Worm (Caenorhabditis elegans) whole organism, L4 larva: ENCODE measurements around the gene emc-3.
A peak's percentile ranks its signal among the peaks of the same experiment; 100 is the strongest.

ENCODE experiments used
- F44E2.7 ChIP-seq: fragments of 200-800 bp; sonication (Bioruptor generic); IDR thresholded peaks from 2 replicates; pipeline ENCODE4 v2.1.2; 2022; ENCODE audit warnings: missing genetic modification characterization, missing compliant biosample characterization
- F49E8.2 ChIP-seq: sonication (generic microtip); optimal IDR thresholded peaks from 2 replicates; lab custom pipeline; 2016; ENCODE audit warnings: missing compliant biosample characterization, mild to moderate bottlenecking, missing genetic modification characterization, borderline replicate concordance
- R02D3.7 ChIP-seq: fragments of 150-350 bp; sonication (generic microtip); optimal IDR thresholded peaks from 3 replicates; lab custom pipeline; 2014; ENCODE audit warnings: missing biosample characterization, missing genetic modification characterization
- T20F7.1 ChIP-seq: fragments of 200-800 bp; sonication (Bioruptor generic); optimal IDR thresholded peaks from 2 replicates; lab custom pipeline; 2018; ENCODE audit warnings: mild to moderate bottlenecking, missing genetic modification characterization, missing compliant biosample characterization
- Y105C5A.15 ChIP-seq: fragments of 200-800 bp; sonication (Bioruptor generic); IDR thresholded peaks from 2 replicates; pipeline ENCODE4 v1.3.6; 2022; ENCODE audit warnings: missing genetic modification characterization, missing compliant biosample characterization
- Y48G9A.11 ChIP-seq: fragments of 200-800 bp; sonication (Bioruptor generic); IDR thresholded peaks from 2 replicates; pipeline ENCODE4 v1.3.6; 2022; ENCODE audit warnings: missing genetic modification reagents, missing genetic modification characterization, missing compliant biosample characterization
- ZK546.5 ChIP-seq, 2 experiments: sonication (generic microtip); optimal IDR thresholded peaks; 2 replicates each; lab custom pipeline; 2017; ENCODE audit warnings: missing biosample characterization in 2 of 2, missing genetic modification characterization in 2 of 2
- ama-1 ChIP-seq: fragments of 150-350 bp; optimal IDR thresholded peaks from 2 replicates; lab custom pipeline; 2014; ENCODE audit warnings: inconsistent platforms, mixed read lengths
- attf-4 ChIP-seq: sonication (generic microtip); optimal IDR thresholded peaks from 3 replicates; lab custom pipeline; 2017; ENCODE audit warnings: missing biosample characterization, missing genetic modification characterization
- ceh-20 ChIP-seq: fragments of 200-800 bp; sonication (Bioruptor generic); IDR thresholded peaks from 2 replicates; pipeline ENCODE4 v1.3.6; 2022; ENCODE audit warnings: missing genetic modification reagents, missing genetic modification characterization, missing compliant biosample characterization
- ceh-32 ChIP-seq: sonication (generic microtip); optimal IDR thresholded peaks from 2 replicates; lab custom pipeline; 2016; ENCODE audit warnings: mild to moderate bottlenecking, missing genetic modification characterization, missing compliant biosample characterization; ENCODE audit not compliant: poor library complexity
- ceh-62 ChIP-seq: sonication (generic microtip); optimal IDR thresholded peaks from 2 replicates; lab custom pipeline; 2017; ENCODE audit warnings: missing biosample characterization, missing genetic modification characterization
- cey-2 ChIP-seq: sonication (generic microtip); optimal IDR thresholded peaks from 3 replicates; lab custom pipeline; 2017; ENCODE audit warnings: missing genetic modification characterization, mild to moderate bottlenecking, missing compliant biosample characterization, antibody characterized with exemption, borderline replicate concordance; ENCODE audit not compliant: insufficient read depth
- ctbp-1 ChIP-seq: fragments of 200-800 bp; sonication (Bioruptor generic); IDR thresholded peaks from 2 replicates; pipeline ENCODE4 v1.3.6; 2022; ENCODE audit warnings: missing genetic modification reagents, missing genetic modification characterization, missing compliant biosample characterization
- egl-43 ChIP-seq: fragments of 200-800 bp; sonication (Bioruptor generic); IDR thresholded peaks from 2 replicates; pipeline ENCODE4 v1.3.6; 2022; ENCODE audit warnings: missing genetic modification reagents, missing genetic modification characterization, missing compliant biosample characterization
- fos-1 ChIP-seq: fragments of 150-350 bp; optimal IDR thresholded peaks from 2 replicates; lab custom pipeline; 2014; ENCODE audit warnings: missing biosample characterization, missing genetic modification characterization
- gei-8 ChIP-seq: fragments of 200-800 bp; sonication (Bioruptor generic); optimal IDR thresholded peaks from 2 replicates; lab custom pipeline; 2018; ENCODE audit warnings: mild to moderate bottlenecking, missing genetic modification characterization, missing compliant biosample characterization
- hif-1 ChIP-seq, 2 experiments: sonication (generic microtip); optimal IDR thresholded peaks; 2 replicates each; lab custom pipeline; 2016 to 2017; ENCODE audit warnings: missing compliant biosample characterization in 2 of 2, missing genetic modification characterization in 2 of 2, missing genetic modification reagents in 2 of 2, missing genotype in 2 of 2, mild to moderate bottlenecking in 1 of 2
- hlh-11 ChIP-seq: fragments of 200-800 bp; sonication (Bioruptor generic); optimal IDR thresholded peaks from 2 replicates; lab custom pipeline; 2018; ENCODE audit warnings: mild to moderate bottlenecking, missing genetic modification characterization, missing compliant biosample characterization
- jun-1 ChIP-seq: fragments of 150-350 bp; optimal IDR thresholded peaks from 2 replicates; lab custom pipeline; 2014; ENCODE audit warnings: missing biosample characterization, missing genetic modification reagents, missing genetic modification characterization
- lim-7 ChIP-seq: fragments of 200-800 bp; sonication (Bioruptor generic); IDR thresholded peaks from 2 replicates; pipeline ENCODE4 v1.3.6; 2022; ENCODE audit warnings: missing genetic modification characterization, missing compliant biosample characterization
- lin-38 ChIP-seq: fragments of 200-800 bp; sonication (Bioruptor generic); IDR thresholded peaks from 2 replicates; pipeline ENCODE4 v1.3.6; 2022; ENCODE audit warnings: missing genetic modification reagents, missing genetic modification characterization, missing compliant biosample characterization
- lir-3 ChIP-seq: sonication (generic microtip); optimal IDR thresholded peaks from 2 replicates; lab custom pipeline; 2016; ENCODE audit warnings: mild to moderate bottlenecking, missing genetic modification characterization, missing compliant biosample characterization
- lsy-2 ChIP-seq, 2 experiments: fragments of 150-350 bp in 1 of 2; sonication (generic microtip) in 1 of 2; optimal IDR thresholded peaks; 2 replicates each; lab custom pipeline; 2014 to 2017; ENCODE audit warnings: missing biosample characterization in 2 of 2, missing genetic modification characterization in 2 of 2
- mdt-29 ChIP-seq: fragments of 200-800 bp; sonication (Bioruptor generic); IDR thresholded peaks from 2 replicates; pipeline ENCODE4 v1.3.6; 2022; ENCODE audit warnings: missing genetic modification reagents, missing genetic modification characterization, missing compliant biosample characterization
- mep-1 ChIP-seq: fragments of 150-350 bp; sonication (generic microtip); optimal IDR thresholded peaks from 3 replicates; lab custom pipeline; 2014; ENCODE audit warnings: missing biosample characterization, missing genetic modification characterization
- mxl-2 ChIP-seq: fragments of 200-800 bp; sonication (Bioruptor generic); conservative IDR thresholded peaks from 2 replicates; pipeline ENCODE4 v1.3.6; 2022; ENCODE audit warnings: missing genetic modification reagents, missing genetic modification characterization, missing compliant biosample characterization
- nhr-10 ChIP-seq: fragments of 150-350 bp; optimal IDR thresholded peaks from 2 replicates; lab custom pipeline; 2014; ENCODE audit warnings: missing biosample characterization, missing genetic modification characterization
- nhr-102 ChIP-seq: sonication (generic microtip); optimal IDR thresholded peaks from 2 replicates; lab custom pipeline; 2016; ENCODE audit warnings: mild to moderate bottlenecking, missing genetic modification characterization, moderate library complexity, missing compliant biosample characterization
- nhr-11 ChIP-seq: fragments of 150-350 bp; optimal IDR thresholded peaks from 2 replicates; lab custom pipeline; 2014; ENCODE audit warnings: missing biosample characterization, missing genetic modification characterization
- nhr-111 ChIP-seq: fragments of 200-800 bp; sonication (Bioruptor generic); optimal IDR thresholded peaks from 2 replicates; lab custom pipeline; 2018; ENCODE audit warnings: mild to moderate bottlenecking, missing genetic modification characterization, missing compliant biosample characterization
- nhr-25 ChIP-seq: sonication (generic microtip); optimal IDR thresholded peaks from 2 replicates; lab custom pipeline; 2017; ENCODE audit warnings: missing genetic modification characterization, mild to moderate bottlenecking, missing compliant biosample characterization, antibody characterized with exemption, moderate library complexity, borderline replicate concordance; ENCODE audit not compliant: insufficient read depth
- nhr-6 ChIP-seq: fragments of 150-350 bp; optimal IDR thresholded peaks from 2 replicates; lab custom pipeline; 2014; ENCODE audit warnings: missing biosample characterization, missing genetic modification characterization
- pha-4 ChIP-seq, 2 experiments: fragments of 150-350 bp in 1 of 2; fragments of 200-800 bp in 1 of 2; sonication (Bioruptor generic) in 1 of 2; IDR thresholded peaks in 1 of 2; optimal IDR thresholded peaks in 1 of 2; 2 replicates each; pipeline versions ENCODE4 v1.3.6 to Lab custom; 2014 to 2022; ENCODE audit warnings: missing genetic modification characterization in 2 of 2, missing genetic modification reagents in 2 of 2, missing biosample characterization in 1 of 2, missing compliant biosample characterization in 1 of 2
- saeg-2 ChIP-seq: fragments of 200-800 bp; sonication (Bioruptor generic); IDR thresholded peaks from 2 replicates; pipeline ENCODE4 v1.3.6; 2022; ENCODE audit warnings: missing genetic modification reagents, missing genetic modification characterization, missing compliant biosample characterization
- sdz-12 ChIP-seq: fragments of 200-800 bp; sonication (Bioruptor generic); optimal IDR thresholded peaks from 2 replicates; lab custom pipeline; 2018; ENCODE audit warnings: mild to moderate bottlenecking, missing genetic modification characterization, missing compliant biosample characterization
- set-16 ChIP-seq: fragments of 200-800 bp; sonication (Bioruptor generic); IDR thresholded peaks from 2 replicates; pipeline ENCODE4 v1.3.6; 2022; ENCODE audit warnings: missing genetic modification reagents, missing genetic modification characterization, missing compliant biosample characterization
- skn-1 ChIP-seq: fragments of 150-350 bp; optimal IDR thresholded peaks from 2 replicates; lab custom pipeline; 2014; ENCODE audit warnings: missing biosample characterization, missing genetic modification characterization
- snpc-1.2 ChIP-seq: fragments of 200-800 bp; sonication (Bioruptor generic); IDR thresholded peaks from 2 replicates; pipeline ENCODE4 v1.3.6; 2022; ENCODE audit warnings: missing genetic modification reagents, missing genetic modification characterization, missing compliant biosample characterization
- spr-3 ChIP-seq: fragments of 200-800 bp; sonication (Bioruptor generic); optimal IDR thresholded peaks from 2 replicates; lab custom pipeline; 2018; ENCODE audit warnings: mild to moderate bottlenecking, missing genetic modification characterization, missing compliant biosample characterization
- tra-1 ChIP-seq: fragments of 200-800 bp; sonication (Bioruptor generic); IDR thresholded peaks from 2 replicates; pipeline ENCODE4 v1.3.6; 2022; ENCODE audit warnings: missing genetic modification reagents, missing genetic modification characterization, missing compliant biosample characterization
- unc-130 ChIP-seq: sonication (generic microtip); optimal IDR thresholded peaks from 2 replicates; lab custom pipeline; 2016; ENCODE audit warnings: missing genetic modification reagents, missing genetic modification characterization, missing compliant biosample characterization
- unc-62 ChIP-seq, 3 experiments: fragments of 150-350 bp in 1 of 3; sonication (generic microtip); optimal IDR thresholded peaks in 2 of 3; peaks in 1 of 3; 1 replicate in 1 of 3; 2 replicates in 2 of 3; lab custom pipeline; 2014 to 2017; ENCODE audit warnings: missing biosample characterization in 3 of 3, missing genetic modification characterization in 3 of 3, missing genetic modification reagents in 3 of 3, missing genotype in 1 of 3
- zag-1 ChIP-seq: fragments of 150-350 bp; optimal IDR thresholded peaks from 2 replicates; lab custom pipeline; 2014; ENCODE audit warnings: missing biosample characterization, missing genetic modification characterization
- zip-2 ChIP-seq: fragments of 150-350 bp; optimal IDR thresholded peaks from 2 replicates; lab custom pipeline; 2014; ENCODE audit warnings: missing biosample characterization, missing genetic modification characterization

emc-3 gene

DNA sequence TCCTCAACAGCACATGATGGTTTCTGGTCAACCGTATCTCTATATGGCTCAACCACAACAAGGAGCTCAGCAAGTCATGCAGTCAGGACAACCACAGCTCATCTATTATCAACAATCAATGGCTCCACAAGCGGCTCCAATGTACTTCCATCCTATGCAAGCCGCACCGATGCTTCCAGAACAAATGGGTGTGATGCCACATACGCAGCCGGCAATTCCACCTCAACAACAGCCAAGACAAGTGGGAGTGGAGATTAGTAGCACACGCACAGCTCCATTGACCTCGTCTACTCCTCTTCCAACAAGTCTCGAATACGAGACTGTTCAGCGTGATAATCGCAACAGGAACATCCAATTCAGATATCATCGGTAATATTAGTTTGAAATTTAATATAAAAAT, 27.7 kb downstream of the emc-3 start:
- TF ChIP-seq mep-1 (tag; lab: Kevin White, UChicago) (no peak), ceh-20 (no peak), nhr-25 (tag; lab: Kevin White, UChicago) (no peak)

DNA sequence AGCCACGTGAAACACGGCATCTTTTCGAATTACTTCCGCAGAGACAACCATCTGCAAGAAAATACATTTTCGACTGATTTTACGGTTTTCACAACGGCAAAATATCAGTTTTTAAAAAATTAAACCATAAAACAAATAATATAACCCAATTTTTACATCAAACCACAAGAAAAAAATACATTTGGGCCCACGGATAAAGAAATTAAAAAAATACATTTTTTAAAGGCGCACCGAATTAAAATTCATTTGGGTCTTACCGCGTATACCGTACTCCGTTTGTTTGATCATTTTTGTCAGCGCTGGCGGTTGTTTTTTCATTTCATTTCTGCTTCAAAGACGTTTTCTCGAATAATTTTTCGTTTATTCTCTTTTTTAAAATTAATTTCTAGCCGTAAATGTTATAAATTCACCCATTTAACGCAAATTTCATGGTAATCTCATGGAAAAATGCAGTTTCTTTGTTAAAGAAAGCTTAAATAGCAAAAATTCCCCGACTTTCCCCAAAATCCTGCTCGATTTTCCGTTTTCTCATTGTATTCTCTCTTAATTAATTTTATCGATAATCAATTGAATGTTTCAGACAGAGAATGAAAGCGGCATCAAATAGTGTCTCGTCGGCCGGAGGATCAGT, 28.5 kb downstream of the emc-3 start, which contains the start of the genes rec-8 and mex-5:
TSS of gene rec-8 (minus strand) at position 51 of the 631 bp plus-strand sequence.
TSS of gene mex-5 (plus strand) at position 581 of the 631 bp plus-strand sequence.
- no peak for TF ChIP-seq sdz-12
- TF ChIP-seq Y48G9A.11 = 0 out of 2 replicates have a peak, but pooled peaks have one; percentile 8
- peak; percentile 91 for TF ChIP-seq unc-130 (GFP tag; lab: Kevin White, UChicago)
- TF ChIP-seq unc-62 (GFP tag; optimal IDR thresholded peaks at IDR 0.05 in 1 of 2; lab: Kevin White, UChicago) = peak in 1 of 2 experiments; percentile 70
- no peak for TF ChIP-seq unc-62 (tag; optimal IDR thresholded peaks at IDR 0.05; lab: Kevin White, UChicago)
- peak; percentile 69 for TF ChIP-seq snpc-1.2 (GFP tag; lab: Robert Waterston, UW)
- peak; percentile 22 for TF ChIP-seq F49E8.2 (tag; lab: Kevin White, UChicago)
- TF ChIP-seq nhr-25 (tag; lab: Kevin White, UChicago) = no peak

DNA sequence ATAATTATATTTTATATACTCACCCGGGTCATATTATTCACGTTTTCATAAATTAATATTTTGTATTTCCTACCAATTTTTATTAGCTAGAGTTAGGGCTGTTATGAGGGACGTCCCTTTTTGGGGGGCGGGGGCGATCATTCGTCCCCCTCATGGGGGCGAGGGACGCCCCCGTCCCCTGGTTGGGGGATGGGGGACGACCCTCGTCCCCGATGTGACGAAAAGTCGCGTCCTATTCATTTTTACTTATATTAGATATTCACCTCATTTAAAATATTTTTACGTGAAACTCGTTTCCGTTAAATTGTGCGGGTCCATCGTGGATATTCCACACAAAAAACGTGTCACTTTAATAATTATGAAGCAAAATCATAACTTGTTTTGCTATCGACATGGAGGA, 33.1 kb downstream of the emc-3 start, which contains the start of gene W02A2.12:
TSS of gene W02A2.12 (minus strand) at position 240 of the 400 bp plus-strand sequence.
- TF ChIP-seq set-16 (GFP tag; lab: Robert Waterston, UW) (peak; percentile 78), saeg-2 (GFP tag; lab: Robert Waterston, UW) (no peak), mdt-29 (GFP tag; lab: Robert Waterston, UW) (no peak), F44E2.7 (GFP tag; lab: Robert Waterston, UW) (no peak), tra-1 (GFP tag; lab: Robert Waterston, UW) (no peak), R02D3.7 (tag; lab: Kevin White, UChicago) (no peak), zip-2 (tag; lab: Kevin White, UChicago) (no peak), attf-4 (tag; lab: Kevin White, UChicago) (no peak), nhr-10 (no peak), jun-1 (tag; lab: Kevin White, UChicago) (no peak), egl-43 (GFP tag; lab: Robert Waterston, UW) (peak; percentile 44; the same call in 1 of the 2 replicates), nhr-102 (tag; lab: Kevin White, UChicago) (no peak), ceh-62 (tag; lab: Kevin White, UChicago) (no peak), nhr-11 (tag; lab: Kevin White, UChicago) (no peak), Y105C5A.15 (GFP tag; lab: Robert Waterston, UW) (0 out of 2 replicates have a peak, but pooled peaks have one; percentile 34), ZK546.5 (tag; optimal IDR thresholded peaks at IDR 0.05; lab: Kevin White, UChicago) (no peak), lsy-2 (tag; optimal IDR thresholded peaks at IDR 0.05; lab: Kevin White, UChicago) (no peak), lin-38 (GFP tag; lab: Robert Waterston, UW) (peak; percentile 31; the same call in 1 of the 2 replicates), nhr-111 (GFP tag; lab: Kevin White, UChicago) (no peak), mxl-2 (GFP tag; lab: Robert Waterston, UW) (no peak), ama-1 (lab: Kevin White, UChicago) (no peak), hlh-11 (no peak), skn-1 (tag; lab: Kevin White, UChicago) (no peak), hif-1 (tag; optimal IDR thresholded peaks at IDR 0.05; lab: Kevin White, UChicago) (no peak), gei-8 (GFP tag; lab: Kevin White, UChicago) (no peak), pha-4 (GFP tag; IDR thresholded peaks at IDR 0.05; lab: Robert Waterston, UW) (peak; percentile 77; the same call in 1 of the 2 replicates), pha-4 (tag; optimal IDR thresholded peaks at IDR 0.05; lab: Kevin White, UChicago) (no peak), cey-2 (no peak), nhr-6 (tag; lab: Kevin White, UChicago) (no peak), lim-7 (no peak), zag-1 (tag; lab: Kevin White, UChicago) (no peak), ctbp-1 (GFP tag; lab: Robert Waterston, UW) (no peak), fos-1 (tag; lab: Kevin White, UChicago) (no peak), spr-3 (GFP tag; lab: Kevin White, UChicago) (no peak), T20F7.1 (GFP tag; lab: Kevin White, UChicago) (no peak), lir-3 (tag; lab: Kevin White, UChicago) (no peak), ceh-32 (no peak)
